Worm (Caenorhabditis elegans) whole organism, late embryonic: ENCODE measurements around the gene dpy-10.

Experiments used
- K02D7.2 ChIP-seq: sonication (generic microtip); optimal IDR thresholded peaks from 2 replicates; lab custom pipeline; 2017; ENCODE audit warnings: mild to moderate bottlenecking, missing genetic modification characterization, missing compliant biosample characterization
- ahr-1 ChIP-seq: sonication (generic microtip); optimal IDR thresholded peaks from 2 replicates; lab custom pipeline; 2016; ENCODE audit warnings: missing genetic modification characterization, missing compliant biosample characterization
- ceh-18 ChIP-seq: sonication (generic microtip); optimal IDR thresholded peaks from 2 replicates; lab custom pipeline; 2016; ENCODE audit warnings: missing genetic modification characterization, missing compliant biosample characterization
- ceh-22 ChIP-seq: sonication (generic microtip); optimal IDR thresholded peaks from 2 replicates; lab custom pipeline; 2017; ENCODE audit warnings: missing biosample characterization, missing genetic modification characterization
- elt-2 ChIP-seq: sonication (generic microtip); optimal IDR thresholded peaks from 2 replicates; lab custom pipeline; 2016; ENCODE audit warnings: missing genetic modification reagents, missing genetic modification characterization, missing compliant biosample characterization
- eyg-1 ChIP-seq: sonication (generic microtip); optimal IDR thresholded peaks from 2 replicates; lab custom pipeline; 2016; ENCODE audit warnings: missing genotype, missing genetic modification characterization, missing compliant biosample characterization
- lim-6 ChIP-seq: sonication (generic microtip); optimal IDR thresholded peaks from 2 replicates; lab custom pipeline; 2016; ENCODE audit warnings: missing genetic modification characterization, missing compliant biosample characterization
- pag-3 ChIP-seq: sonication (generic microtip); optimal IDR thresholded peaks from 2 replicates; lab custom pipeline; 2016; ENCODE audit warnings: missing compliant biosample characterization, missing genetic modification characterization, borderline replicate concordance

DNA sequence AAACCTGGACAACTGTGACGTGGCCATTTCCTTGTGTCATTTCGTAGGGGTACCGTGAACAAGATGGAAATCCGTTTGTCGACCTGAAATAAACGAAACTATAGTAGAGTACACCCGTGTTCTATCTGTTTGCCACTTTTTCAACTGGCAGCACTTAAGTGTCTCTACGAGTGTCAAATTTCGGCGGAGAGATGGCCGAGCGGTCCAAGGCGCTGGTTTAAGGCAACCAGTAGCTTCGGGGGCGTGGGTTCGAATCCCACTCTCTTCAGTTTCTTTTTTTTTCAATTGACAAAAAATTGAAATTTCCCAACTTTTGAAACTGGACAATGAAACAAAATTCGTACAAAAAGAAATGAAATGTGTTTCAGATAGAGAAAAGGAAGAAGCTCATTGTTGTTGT, 9.6 kb upstream of the dpy-10 start:
- no peak for TF ChIP-seq lim-6 (tag; lab: Kevin White, UChicago)
- no peak for TF ChIP-seq K02D7.2 (tag; lab: Kevin White, UChicago)
- TF ChIP-seq pag-3 (tag; lab: Kevin White, UChicago) = no peak
- no peak for TF ChIP-seq eyg-1
- TF ChIP-seq ceh-22 (tag; lab: Kevin White, UChicago) = no peak
- peak; percentile 17 for TF ChIP-seq elt-2 (tag; lab: Kevin White, UChicago)
- TF ChIP-seq ahr-1 = no peak
- peak; percentile 15 for TF ChIP-seq ceh-18 (tag; lab: Kevin White, UChicago)
